Worm (Caenorhabditis elegans): ENCODE results near the gene T23D5.3.

Gene T23D5.3

ce11 chrV:15712385-15712784 lies 21.1 kb downstream of the T23D5.3 start:
- TF ChIP-seq unc-39 (tag; optimal IDR thresholded peaks at IDR 0.05) (no peak), tbx-8 (GFP tag; optimal IDR thresholded peaks at IDR 0.05) (no peak)

- TF ChIP-seq sem-2 (GFP tag; optimal IDR thresholded peaks at IDR 0.05): no peak
- TF ChIP-seq ceh-83 (GFP tag; optimal IDR thresholded peaks at IDR 0.05): no peak
- no peak for TF ChIP-seq pha-4 (tag; optimal IDR thresholded peaks at IDR 0.05)
- TF ChIP-seq ces-1 (GFP tag; optimal IDR thresholded peaks at IDR 0.05): no peak
- TF ChIP-seq ceh-43 (GFP tag; optimal IDR thresholded peaks at IDR 0.05): no peak
- no peak for TF ChIP-seq unc-120 (tag; optimal IDR thresholded peaks at IDR 0.05; ENCODE audit: poor library complexity, severe bottlenecking)
- no peak for TF ChIP-seq unc-39 (tag; optimal IDR thresholded peaks at IDR 0.05)
Measured at ce11 chrV:15711898-15712297, 21.6 kb downstream of the T23D5.3 start, which contains the start of gene str-101. str-101 (minus strand) TSS chrV:15711998.

DNA sequence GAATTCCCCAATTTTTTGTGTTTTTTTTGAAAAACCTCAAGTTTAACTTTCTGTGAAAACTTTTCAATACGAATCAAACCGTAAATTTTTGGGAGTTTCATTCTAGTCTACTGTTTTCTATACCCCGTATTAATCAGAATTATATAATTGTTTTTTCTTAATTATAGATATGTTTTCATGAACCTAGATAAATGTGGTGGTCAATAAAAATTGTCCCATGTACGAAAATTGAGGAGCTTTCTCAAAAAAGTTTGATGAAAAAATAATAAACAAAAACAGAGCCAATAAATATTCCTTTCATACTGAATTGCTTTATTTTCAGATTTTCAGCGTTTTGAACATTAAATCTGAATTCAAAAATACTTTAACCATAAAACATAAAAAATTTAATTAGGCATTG lies 23.1 kb downstream of the T23D5.3 start, which contains the start of gene Y6E2A.1:
TSS of gene Y6E2A.1 (minus strand) at position 101 of the 400 bp plus-strand sequence.
- no peak for TF ChIP-seq mls-2 (tag; optimal IDR thresholded peaks at IDR 0.05)
- no peak for TF ChIP-seq nhr-28 (tag; optimal IDR thresholded peaks at IDR 0.05)
- no peak for TF ChIP-seq nhr-76 (tag; optimal IDR thresholded peaks at IDR 0.05)
- no peak for TF ChIP-seq blmp-1 (tag; optimal IDR thresholded peaks at IDR 0.05)
- TF ChIP-seq bed-3 (GFP tag; optimal IDR thresholded peaks at IDR 0.05): no peak
- no peak for TF ChIP-seq nhr-2 (tag; optimal IDR thresholded peaks at IDR 0.05)
- no peak for TF ChIP-seq lin-32 (GFP tag; optimal IDR thresholded peaks at IDR 0.05)
- no peak for TF ChIP-seq M03D4.4 (tag; optimal IDR thresholded peaks at IDR 0.05)
- TF ChIP-seq nhr-12 (tag; optimal IDR thresholded peaks at IDR 0.05): no peak
- no peak for TF ChIP-seq snpc-4 (tag; optimal IDR thresholded peaks at IDR 0.05)
- TF ChIP-seq sem-2 (GFP tag; optimal IDR thresholded peaks at IDR 0.05): no peak
- TF ChIP-seq sptf-1 (tag; optimal IDR thresholded peaks at IDR 0.05): no peak
- TF ChIP-seq drap-1 (GFP tag; optimal IDR thresholded peaks at IDR 0.05): no peak

DNA sequence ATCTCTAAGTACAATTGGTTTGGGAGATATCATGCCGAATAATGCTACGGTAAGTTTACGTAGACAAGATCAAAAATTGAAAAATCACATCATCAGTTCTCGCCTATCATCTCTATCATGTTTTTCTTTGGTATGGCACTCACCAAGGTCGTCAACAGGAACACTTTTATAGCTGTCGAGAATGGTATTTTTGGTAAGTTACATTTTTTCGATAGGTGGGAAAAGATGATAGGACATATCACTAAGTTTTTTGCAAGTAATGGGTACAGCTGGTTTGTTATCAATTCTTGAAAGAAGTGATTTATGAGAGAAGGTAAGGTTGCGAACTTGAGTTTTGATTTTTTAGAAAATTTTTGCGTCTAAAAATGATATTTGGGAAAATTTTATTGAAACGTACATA lies 25.5 kb downstream of the T23D5.3 start:
- TF ChIP-seq elt-3 (tag; optimal IDR thresholded peaks at IDR 0.05) (no peak), unc-120 (tag; optimal IDR thresholded peaks at IDR 0.05; ENCODE audit: poor library complexity, severe bottlenecking) (no peak), nhr-2 (tag; optimal IDR thresholded peaks at IDR 0.05) (no peak), cnd-1 (tag; optimal IDR thresholded peaks at IDR 0.05) (no peak), mls-2 (tag; optimal IDR thresholded peaks at IDR 0.05) (no peak), elt-1 (tag; optimal IDR thresholded peaks at IDR 0.05; ENCODE audit: borderline replicate concordance, insufficient read depth) (no peak), sptf-1 (tag; optimal IDR thresholded peaks at IDR 0.05) (no peak), nhr-76 (tag; optimal IDR thresholded peaks at IDR 0.05) (no peak), nhr-237 (tag; optimal IDR thresholded peaks at IDR 0.05) (no peak), nhr-12 (tag; optimal IDR thresholded peaks at IDR 0.05) (no peak)

- no peak for TF ChIP-seq flh-1 (GFP tag; optimal IDR thresholded peaks at IDR 0.05)
- TF ChIP-seq tbx-8 (GFP tag; optimal IDR thresholded peaks at IDR 0.05): no peak
- no peak for TF ChIP-seq ceh-83 (GFP tag; optimal IDR thresholded peaks at IDR 0.05)
- TF ChIP-seq mep-1 (tag; optimal IDR thresholded peaks at IDR 0.05): no peak
- TF ChIP-seq sem-2 (GFP tag; optimal IDR thresholded peaks at IDR 0.05): no peak
Measured at ce11 chrV:15704745-15705144, 28.7 kb downstream of the T23D5.3 start, which contains the start of gene twk-34. twk-34 (plus strand) TSS chrV:15704960.

DNA sequence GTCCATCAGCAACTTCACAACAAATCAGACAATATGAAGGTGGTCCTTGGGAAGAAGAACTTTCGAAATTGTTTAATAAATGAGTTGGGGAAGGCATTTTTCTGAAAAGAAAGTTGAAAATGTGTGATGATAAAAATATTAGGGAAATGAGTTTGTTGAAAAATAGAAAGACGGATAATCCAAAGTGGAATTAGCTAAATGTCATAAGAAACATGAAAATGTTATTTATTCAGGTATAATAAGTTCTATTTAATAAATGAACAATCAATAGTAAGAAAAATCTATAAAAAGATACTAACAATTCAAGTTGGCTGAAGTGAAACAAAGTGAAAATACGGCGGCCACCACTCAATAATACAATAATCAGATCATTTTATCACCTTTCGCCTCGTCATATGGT lies 31.2 kb downstream of the T23D5.3 start, which contains the start of gene nhr-53:
TSS of gene nhr-53 (minus strand) at position 101 of the 400 bp plus-strand sequence.
- no peak for TF ChIP-seq drap-1 (GFP tag; optimal IDR thresholded peaks at IDR 0.05)
- no peak for TF ChIP-seq lsy-2 (tag; optimal IDR thresholded peaks at IDR 0.05)
- no peak for TF ChIP-seq elt-3 (tag; optimal IDR thresholded peaks at IDR 0.05)
- TF ChIP-seq pha-4 (tag; optimal IDR thresholded peaks at IDR 0.05): no peak
- no peak for TF ChIP-seq sptf-1 (tag; optimal IDR thresholded peaks at IDR 0.05)
- no peak for TF ChIP-seq nhr-2 (tag; optimal IDR thresholded peaks at IDR 0.05)
- no peak for TF ChIP-seq unc-62 (GFP tag; optimal IDR thresholded peaks at IDR 0.05)

- TF ChIP-seq mls-2 (tag; optimal IDR thresholded peaks at IDR 0.05): no peak
- no peak for TF ChIP-seq unc-39 (tag; optimal IDR thresholded peaks at IDR 0.05)
- no peak for TF ChIP-seq flh-1 (GFP tag; optimal IDR thresholded peaks at IDR 0.05)
- no peak for TF ChIP-seq ztf-11 (tag; optimal IDR thresholded peaks at IDR 0.05)
- no peak for TF ChIP-seq ces-1 (GFP tag; optimal IDR thresholded peaks at IDR 0.05)
- no peak for TF ChIP-seq M03D4.4 (tag; optimal IDR thresholded peaks at IDR 0.05)
- no peak for TF ChIP-seq bed-3 (GFP tag; optimal IDR thresholded peaks at IDR 0.05)
- no peak for TF ChIP-seq unc-120 (tag; optimal IDR thresholded peaks at IDR 0.05; ENCODE audit: poor library complexity, severe bottlenecking)
- no peak for TF ChIP-seq nhr-28 (tag; optimal IDR thresholded peaks at IDR 0.05)
- TF ChIP-seq ceh-43 (GFP tag; optimal IDR thresholded peaks at IDR 0.05): no peak
- no peak for TF ChIP-seq nhr-237 (tag; optimal IDR thresholded peaks at IDR 0.05)
- TF ChIP-seq hlh-1 (tag; optimal IDR thresholded peaks at IDR 0.05): no peak
- no peak for TF ChIP-seq blmp-1 (tag; optimal IDR thresholded peaks at IDR 0.05)
Measured at ce11 chrV:15699799-15700198, 33.7 kb downstream of the T23D5.3 start, which contains the start of gene nhr-199. nhr-199 (minus strand) TSS chrV:15699899.

All from whole organism, mixed stage, embryonic.